Fruit fly (Drosophila melanogaster) whole organism, wandering third instar larva: Measurements from ENCODE around the gene mRpL38.

Source experiments
- HLH106 ChIP-seq: fragments of 200-800 bp; optimal IDR thresholded peaks from 3 replicates; lab custom pipeline; 2019; ENCODE audit warnings: missing biosample characterization, mild to moderate bottlenecking, missing genetic modification characterization, moderate library complexity
- br ChIP-seq: fragments of 200-800 bp; sonication (Bioruptor generic); optimal IDR thresholded peaks from 2 replicates; lab custom pipeline; 2016; ENCODE audit warnings: missing biosample characterization, missing genetic modification characterization
- fru ChIP-seq: fragments of 200-800 bp; sonication (Bioruptor generic); optimal IDR thresholded peaks from 3 replicates; lab custom pipeline; 2016; ENCODE audit warnings: missing biosample characterization, mild to moderate bottlenecking, missing genetic modification characterization
- lola ChIP-seq: fragments of >200 bp; optimal IDR thresholded peaks from 2 replicates; lab custom pipeline; 2017; ENCODE audit warnings: missing biosample characterization, missing genetic modification characterization

DNA sequence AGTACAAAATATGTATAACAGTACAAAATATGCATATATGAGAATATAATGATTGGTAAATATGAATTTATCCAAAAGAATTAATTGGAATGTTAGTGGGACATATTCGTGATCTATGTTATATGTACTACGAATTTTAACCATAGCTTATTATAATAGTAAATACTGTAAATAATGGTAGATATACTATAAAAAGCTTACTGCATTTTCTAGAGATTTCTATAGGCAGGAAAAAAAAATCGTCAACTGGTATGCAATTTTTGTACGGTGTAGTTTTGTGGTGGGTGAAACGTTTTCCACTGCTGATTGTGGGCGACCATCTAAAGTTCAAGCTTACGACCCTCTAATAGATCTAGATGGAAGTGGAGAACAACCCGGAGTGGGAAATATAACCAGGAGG lies 9.2 kb upstream of the mRpL38 start:
- TF ChIP-seq fru (GFP tag; lab: Kevin White, UChicago) (no peak), lola (GFP tag; lab: Kevin White, UChicago) (no peak), HLH106 (tag; lab: Kevin White, UChicago) (no peak), br (GFP tag; lab: Kevin White, UChicago) (no peak)
